Fruit fly (Drosophila melanogaster) whole organism, pupa: Measurements from ENCODE around the gene mei-P26.

Source experiments
- CG10348 ChIP-seq: fragments of 200-800 bp; sonication (Bioruptor generic); IDR thresholded peaks from 2 replicates; pipeline ENCODE4 v1.3.6; 2022; ENCODE audit warnings: missing biosample characterization, missing genetic modification characterization
- CG12605 ChIP-seq: fragments of 200-800 bp; sonication (Bioruptor generic); IDR thresholded peaks from 2 replicates; pipeline ENCODE4 v1.3.6; 2022; ENCODE audit warnings: missing biosample characterization, missing genetic modification characterization
- CG13204 ChIP-seq: fragments of 200-800 bp; sonication (Bioruptor generic); optimal IDR thresholded peaks from 2 replicates; lab custom pipeline; 2018; ENCODE audit warnings: missing biosample characterization, mild to moderate bottlenecking, missing genetic modification characterization, moderate library complexity
- CG14655 ChIP-seq: fragments of 200-800 bp; sonication (Bioruptor generic); optimal IDR thresholded peaks from 3 replicates; lab custom pipeline; 2017; ENCODE audit warnings: mild to moderate bottlenecking, missing biosample characterization, missing genetic modification reagents, missing genetic modification characterization
- CG15710 ChIP-seq: fragments of 200-800 bp; sonication (Bioruptor generic); optimal IDR thresholded peaks from 2 replicates; lab custom pipeline; 2018; ENCODE audit warnings: missing biosample characterization, mild to moderate bottlenecking, missing genetic modification characterization, moderate library complexity
- CG17806 ChIP-seq: fragments of 200-800 bp; sonication (Bioruptor generic); optimal IDR thresholded peaks from 2 replicates; lab custom pipeline; 2018; ENCODE audit warnings: missing biosample characterization, mild to moderate bottlenecking, missing genetic modification characterization, moderate library complexity
- CG32121 ChIP-seq: fragments of 200-800 bp; sonication (Bioruptor generic); IDR thresholded peaks from 2 replicates; pipeline ENCODE4 v1.3.6; 2022; ENCODE audit warnings: missing biosample characterization, missing genetic modification characterization
- CG34367 ChIP-seq: fragments of 200-800 bp; sonication (Bioruptor generic); optimal IDR thresholded peaks from 2 replicates; lab custom pipeline; 2018; ENCODE audit warnings: missing biosample characterization, mild to moderate bottlenecking, missing genetic modification characterization
- CG4496 ChIP-seq: fragments of 200-800 bp; sonication (Bioruptor generic); IDR thresholded peaks from 3 replicates; pipeline ENCODE4 v1.3.6; 2022; ENCODE audit warnings: missing biosample characterization, missing genetic modification characterization
- CG8159 ChIP-seq: fragments of 200-800 bp; sonication (Bioruptor generic); optimal IDR thresholded peaks from 3 replicates; lab custom pipeline; 2018; ENCODE audit warnings: missing biosample characterization, mild to moderate bottlenecking, missing genetic modification characterization, moderate library complexity
- CG8301 ChIP-seq: fragments of 200-800 bp; sonication (Bioruptor generic); optimal IDR thresholded peaks from 2 replicates; lab custom pipeline; 2018; ENCODE audit warnings: missing biosample characterization, mild to moderate bottlenecking, missing genetic modification characterization
- CG9948 ChIP-seq: fragments of 200-800 bp; sonication (Bioruptor generic); optimal IDR thresholded peaks from 2 replicates; lab custom pipeline; 2018; ENCODE audit warnings: missing biosample characterization, mild to moderate bottlenecking, missing genetic modification characterization, moderate library complexity
- D1 ChIP-seq: fragments of 200-800 bp; sonication (Bioruptor generic); optimal IDR thresholded peaks from 2 replicates; lab custom pipeline; 2018; ENCODE audit warnings: missing biosample characterization, mild to moderate bottlenecking, missing genetic modification characterization, moderate library complexity
- EcR ChIP-seq: fragments of 200-800 bp; sonication (Bioruptor generic); optimal IDR thresholded peaks from 3 replicates; lab custom pipeline; 2019; ENCODE audit warnings: missing biosample characterization, missing genetic modification characterization, mild to moderate bottlenecking, moderate library complexity, missing genetic modification reagents
- Ets98B ChIP-seq: fragments of 200-800 bp; sonication (Bioruptor generic); IDR thresholded peaks from 2 replicates; pipeline ENCODE4 v1.3.6; 2022; ENCODE audit warnings: missing biosample characterization, missing genetic modification characterization
- Pif1A ChIP-seq: fragments of 200-800 bp; sonication (Bioruptor generic); optimal IDR thresholded peaks from 3 replicates; lab custom pipeline; 2016; ENCODE audit warnings: missing biosample characterization, missing genetic modification characterization
- Pif1B ChIP-seq: fragments of 200-800 bp; sonication (Bioruptor generic); optimal IDR thresholded peaks from 3 replicates; lab custom pipeline; 2016; ENCODE audit warnings: missing biosample characterization, missing genetic modification characterization
- Snoo ChIP-seq: fragments of 200-800 bp; sonication (Bioruptor generic); optimal IDR thresholded peaks from 3 replicates; lab custom pipeline; 2017; ENCODE audit warnings: missing biosample characterization, mild to moderate bottlenecking, missing genetic modification characterization, inconsistent platforms
- fd96Ca ChIP-seq: fragments of 200-800 bp; sonication (Bioruptor generic); IDR thresholded peaks from 3 replicates; pipeline ENCODE4 v1.3.6; 2022; ENCODE audit warnings: missing biosample characterization, missing genetic modification characterization
- gl ChIP-seq: fragments of 200-800 bp; sonication (Bioruptor generic); optimal IDR thresholded peaks from 2 replicates; lab custom pipeline; 2018; ENCODE audit warnings: missing biosample characterization, mild to moderate bottlenecking, missing genetic modification characterization
- rn ChIP-seq: fragments of 200-800 bp; sonication (Bioruptor generic); IDR thresholded peaks from 2 replicates; pipeline ENCODE4 v1.3.6; 2022; ENCODE audit warnings: missing biosample characterization, missing genetic modification characterization

Gene mei-P26

DNA sequence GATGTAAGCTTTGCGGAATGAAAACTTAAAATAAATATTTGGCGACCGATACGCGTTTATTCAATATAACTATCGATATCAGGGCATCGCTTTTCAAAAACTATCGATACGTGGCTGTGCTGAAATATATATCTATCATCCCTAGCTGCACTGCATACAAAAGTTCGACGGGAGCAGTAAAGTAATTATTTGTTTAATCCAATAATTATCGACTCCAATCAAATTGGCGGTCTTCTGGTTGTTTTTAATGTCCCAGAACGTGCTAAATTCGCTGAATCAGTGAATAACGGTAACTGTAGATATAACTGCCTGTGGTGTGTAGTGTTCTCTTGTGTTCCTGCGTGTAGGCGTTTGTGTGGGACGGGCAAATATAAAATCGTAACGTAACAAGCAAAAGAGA, at the start of gene mei-P26:
mei-P26 (plus strand) TSS at position 146 of the 400 bp plus-strand sequence.
- TF ChIP-seq gl (no peak), rn (GFP tag; lab: Robert Waterston, UW) (no peak), CG34367 (no peak), CG8301 (no peak), CG13204 (no peak), Ets98B (GFP tag; lab: Robert Waterston, UW) (no peak), CG9948 (tag; lab: Kevin White, UChicago) (no peak), CG12605 (no peak), EcR (no peak), CG10348 (GFP tag; lab: Robert Waterston, UW) (no peak)
- TF ChIP-seq, all 21 proteins: peak for 0

DNA sequence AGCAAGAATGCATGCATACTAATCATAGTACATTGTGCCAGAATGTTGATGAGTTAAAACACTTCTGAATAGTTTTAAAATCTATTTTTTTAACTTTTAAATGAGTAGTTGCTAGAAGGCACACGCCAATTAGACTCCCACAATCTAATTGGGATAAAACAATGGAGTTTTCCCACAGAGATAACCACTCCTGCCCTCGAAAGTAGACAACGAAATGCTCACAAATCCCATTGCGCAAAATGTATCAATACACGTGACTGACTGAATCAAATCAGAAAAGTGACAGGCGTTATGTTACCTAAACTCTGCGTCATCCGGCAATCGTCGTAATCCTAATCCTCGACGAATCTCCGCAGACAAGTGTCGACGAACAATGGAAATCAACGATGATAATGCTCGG, 45.2 kb upstream of the mei-P26 start:
- TF ChIP-seq CG32121 (GFP tag; lab: Robert Waterston, UW) = no peak
- TF ChIP-seq CG13204 = no peak
- TF ChIP-seq CG10348 (GFP tag; lab: Robert Waterston, UW) = no peak
- TF ChIP-seq CG17806 (tag; lab: Kevin White, UChicago) = no peak
- no peak for TF ChIP-seq CG8159
- no peak for TF ChIP-seq CG14655 (GFP tag; lab: Kevin White, UChicago)
- TF ChIP-seq gl = no peak
- TF ChIP-seq Pif1B (GFP tag; lab: Kevin White, UChicago) = no peak
- no peak for TF ChIP-seq fd96Ca (GFP tag; lab: Robert Waterston, UW)
- TF ChIP-seq CG8301 = no peak
- no peak for TF ChIP-seq Ets98B (GFP tag; lab: Robert Waterston, UW)
- no peak for TF ChIP-seq CG15710 (tag; lab: Kevin White, UChicago)
- no peak for TF ChIP-seq CG4496 (GFP tag; lab: Robert Waterston, UW)
- TF ChIP-seq D1 = no peak
- no peak for TF ChIP-seq Snoo (tag; lab: Kevin White, UChicago)

DNA sequence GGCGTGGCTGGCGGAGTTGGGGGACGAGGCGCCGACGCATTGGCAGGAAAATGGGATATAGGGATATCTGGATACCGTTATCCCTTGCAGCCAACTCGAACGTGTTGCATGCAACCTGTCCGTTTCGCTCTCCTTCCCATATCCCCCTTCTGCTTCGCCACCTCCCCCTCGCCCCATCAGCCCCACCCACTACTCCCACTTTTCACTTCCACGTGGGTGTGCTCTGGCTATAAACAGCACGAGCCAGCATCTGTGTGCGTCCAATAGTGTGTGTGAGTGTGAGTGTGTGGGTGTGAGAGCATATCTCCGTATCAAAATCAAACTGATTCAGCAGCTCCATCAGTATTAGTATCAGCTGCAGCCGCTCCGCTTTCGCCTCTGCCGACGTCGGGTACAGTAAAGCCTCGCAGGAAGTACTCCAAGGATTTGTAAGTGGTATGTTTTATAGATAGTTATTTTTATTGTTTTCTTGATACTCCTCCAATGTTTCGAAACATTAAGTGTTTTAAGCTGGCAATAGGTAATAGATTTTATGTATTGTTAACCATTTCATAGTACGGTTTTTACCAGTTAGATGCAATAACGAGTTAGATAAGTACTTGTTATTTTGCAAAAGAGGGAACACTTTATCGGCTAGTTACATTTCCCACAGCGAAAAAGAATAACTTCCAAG, 44.0 kb upstream of the mei-P26 start:
- no peak for TF ChIP-seq gl
- no peak for TF ChIP-seq Pif1B (GFP tag; lab: Kevin White, UChicago)
- TF ChIP-seq CG8301 = peak; percentile 45
- peak; percentile 63 for TF ChIP-seq CG14655 (GFP tag; lab: Kevin White, UChicago)
- TF ChIP-seq CG13204 = no peak
- TF ChIP-seq Snoo (tag; lab: Kevin White, UChicago) = no peak
- no peak for TF ChIP-seq Pif1A (GFP tag; lab: Kevin White, UChicago)
- no peak for TF ChIP-seq rn (GFP tag; lab: Robert Waterston, UW)
- no peak for TF ChIP-seq EcR
- TF ChIP-seq CG8159 = peak; percentile 47
- no peak for TF ChIP-seq CG9948 (tag; lab: Kevin White, UChicago)
- no peak for TF ChIP-seq D1
- TF ChIP-seq fd96Ca (GFP tag; lab: Robert Waterston, UW) = peak; percentile 46; the same call in 1 of the 3 replicates
- TF ChIP-seq CG10348 (GFP tag; lab: Robert Waterston, UW) = no peak
- TF ChIP-seq Ets98B (GFP tag; lab: Robert Waterston, UW) = no peak
- TF ChIP-seq CG32121 (GFP tag; lab: Robert Waterston, UW) = no peak
- 0 out of 3 replicates have a peak, but pooled peaks have one; percentile 38 for TF ChIP-seq CG4496 (GFP tag; lab: Robert Waterston, UW)
- TF ChIP-seq CG17806 (tag; lab: Kevin White, UChicago) = peak; percentile 18

dm6 chrX:9119671-9120364, 43.2 kb upstream of the mei-P26 start:
- TF ChIP-seq CG14655 (GFP tag; lab: Kevin White, UChicago) (peak; percentile 1), CG12605 (no peak)

DNA sequence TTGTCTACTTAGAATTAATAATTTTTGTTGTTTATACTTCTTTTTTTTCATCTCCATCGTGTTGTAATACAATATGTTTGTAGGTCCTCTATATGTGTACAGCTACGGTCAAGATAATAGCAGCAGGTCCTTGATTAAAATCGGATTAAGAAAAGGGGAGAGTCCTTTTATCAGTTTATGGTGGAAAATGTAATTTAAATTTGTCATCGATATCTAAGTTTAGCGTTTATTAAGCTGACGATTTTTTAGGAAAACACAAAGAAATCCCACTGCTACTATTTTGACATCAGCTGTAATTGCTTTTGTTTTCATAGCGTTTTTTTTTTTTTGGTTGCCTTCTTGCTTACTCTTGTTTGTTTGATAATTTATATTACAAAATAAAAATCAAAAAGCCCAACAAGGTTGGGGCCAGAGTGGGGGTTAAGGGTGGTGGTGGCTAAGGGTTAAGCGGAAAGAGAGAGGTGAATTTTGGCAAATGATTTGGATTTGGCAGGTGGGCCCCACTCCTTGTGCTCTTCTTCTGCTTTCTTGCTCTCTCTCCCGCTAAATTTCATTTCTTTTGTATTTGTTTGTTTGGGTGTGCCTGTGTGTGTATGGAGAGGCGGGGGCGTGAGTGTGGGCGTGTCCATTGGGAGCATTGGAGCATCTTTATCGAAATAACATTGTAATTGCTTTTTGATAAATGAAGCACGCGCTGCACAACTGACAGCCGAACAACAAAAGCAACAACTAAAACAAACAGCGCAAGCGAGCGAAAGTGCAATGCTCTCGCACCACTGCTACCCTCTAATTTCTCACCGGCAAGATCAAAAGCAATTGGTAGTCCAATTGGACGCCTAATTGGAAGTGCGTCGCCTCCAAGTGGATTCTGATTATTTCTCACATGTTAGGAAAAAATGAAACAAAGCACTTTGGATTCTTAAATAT, 42.0 kb upstream of the mei-P26 start:
- TF ChIP-seq CG32121 (GFP tag; lab: Robert Waterston, UW) = peak; percentile 29; the same call in 1 of the 2 replicates
- TF ChIP-seq CG17806 (tag; lab: Kevin White, UChicago) = peak; percentile 29
- peak; percentile 36 for TF ChIP-seq CG8301
- peak; percentile 34 for TF ChIP-seq CG9948 (tag; lab: Kevin White, UChicago)
- TF ChIP-seq gl = no peak
- 0 out of 3 replicates have a peak, but pooled peaks have one; percentile 27 for TF ChIP-seq CG4496 (GFP tag; lab: Robert Waterston, UW)
- no peak for TF ChIP-seq fd96Ca (GFP tag; lab: Robert Waterston, UW)
- peak; percentile 35 for TF ChIP-seq Snoo (tag; lab: Kevin White, UChicago)
- TF ChIP-seq EcR = no peak
- peak; percentile 53 for TF ChIP-seq CG8159
- no peak for TF ChIP-seq CG10348 (GFP tag; lab: Robert Waterston, UW)
- peak; percentile 39 for TF ChIP-seq CG14655 (GFP tag; lab: Kevin White, UChicago)
- TF ChIP-seq Ets98B (GFP tag; lab: Robert Waterston, UW) = no peak
- TF ChIP-seq CG15710 (tag; lab: Kevin White, UChicago) = peak; percentile 21
- peak; percentile 16 for TF ChIP-seq Pif1B (GFP tag; lab: Kevin White, UChicago)
- TF ChIP-seq CG13204 = no peak
- no peak for TF ChIP-seq CG12605
- TF ChIP-seq CG34367 = no peak
- TF ChIP-seq Pif1A (GFP tag; lab: Kevin White, UChicago) = peak; percentile 28
- no peak for TF ChIP-seq rn (GFP tag; lab: Robert Waterston, UW)
